Worm (Caenorhabditis elegans): ENCODE data around the gene sea-2.

DNA sequence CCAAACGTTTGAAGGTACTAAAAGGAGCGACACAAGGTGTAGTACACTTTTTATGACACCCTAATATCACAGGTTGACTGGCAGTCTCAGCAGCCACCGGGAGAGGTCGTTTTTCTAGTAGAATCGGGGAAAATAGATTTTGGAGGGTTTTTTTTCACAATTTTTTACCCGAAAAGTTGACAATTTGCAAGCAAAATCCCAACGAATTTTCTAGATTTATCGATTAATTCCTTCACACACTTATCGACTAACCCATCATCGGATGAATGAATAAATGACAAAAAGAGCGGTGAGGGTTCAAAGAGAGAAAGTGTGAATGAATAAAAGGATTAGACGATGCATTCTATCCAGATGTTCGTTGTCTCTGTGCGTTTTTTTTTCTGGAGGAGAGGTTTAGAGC lies 5.8 kb downstream of the sea-2 start:
- TF ChIP-seq lin-39 (tag; optimal IDR thresholded peaks at IDR 0.05): no peak
- no peak for TF ChIP-seq pqm-1 (tag; optimal IDR thresholded peaks at IDR 0.05)
